Fruit fly (Drosophila melanogaster) whole organism, pupa: ENCODE measurements around the gene SMC3.

ENCODE experiments used
- CG10348 ChIP-seq: fragments of 200-800 bp; sonication (Bioruptor generic); IDR thresholded peaks from 2 replicates; pipeline ENCODE4 v1.3.6; 2022; ENCODE audit warnings: missing biosample characterization, missing genetic modification characterization
- CG12605 ChIP-seq: fragments of 200-800 bp; sonication (Bioruptor generic); IDR thresholded peaks from 2 replicates; pipeline ENCODE4 v1.3.6; 2022; ENCODE audit warnings: missing biosample characterization, missing genetic modification characterization
- CG13204 ChIP-seq: fragments of 200-800 bp; sonication (Bioruptor generic); optimal IDR thresholded peaks from 2 replicates; lab custom pipeline; 2018; ENCODE audit warnings: missing biosample characterization, mild to moderate bottlenecking, missing genetic modification characterization, moderate library complexity
- CG14655 ChIP-seq: fragments of 200-800 bp; sonication (Bioruptor generic); optimal IDR thresholded peaks from 3 replicates; lab custom pipeline; 2017; ENCODE audit warnings: mild to moderate bottlenecking, missing biosample characterization, missing genetic modification reagents, missing genetic modification characterization
- CG15710 ChIP-seq: fragments of 200-800 bp; sonication (Bioruptor generic); optimal IDR thresholded peaks from 2 replicates; lab custom pipeline; 2018; ENCODE audit warnings: missing biosample characterization, mild to moderate bottlenecking, missing genetic modification characterization, moderate library complexity
- CG17806 ChIP-seq: fragments of 200-800 bp; sonication (Bioruptor generic); optimal IDR thresholded peaks from 2 replicates; lab custom pipeline; 2018; ENCODE audit warnings: missing biosample characterization, mild to moderate bottlenecking, missing genetic modification characterization, moderate library complexity
- CG32121 ChIP-seq: fragments of 200-800 bp; sonication (Bioruptor generic); IDR thresholded peaks from 2 replicates; pipeline ENCODE4 v1.3.6; 2022; ENCODE audit warnings: missing biosample characterization, missing genetic modification characterization
- CG34367 ChIP-seq: fragments of 200-800 bp; sonication (Bioruptor generic); optimal IDR thresholded peaks from 2 replicates; lab custom pipeline; 2018; ENCODE audit warnings: missing biosample characterization, mild to moderate bottlenecking, missing genetic modification characterization
- CG4496 ChIP-seq: fragments of 200-800 bp; sonication (Bioruptor generic); IDR thresholded peaks from 3 replicates; pipeline ENCODE4 v1.3.6; 2022; ENCODE audit warnings: missing biosample characterization, missing genetic modification characterization
- CG8159 ChIP-seq: fragments of 200-800 bp; sonication (Bioruptor generic); optimal IDR thresholded peaks from 3 replicates; lab custom pipeline; 2018; ENCODE audit warnings: missing biosample characterization, mild to moderate bottlenecking, missing genetic modification characterization, moderate library complexity
- CG8301 ChIP-seq: fragments of 200-800 bp; sonication (Bioruptor generic); optimal IDR thresholded peaks from 2 replicates; lab custom pipeline; 2018; ENCODE audit warnings: missing biosample characterization, mild to moderate bottlenecking, missing genetic modification characterization
- CG9948 ChIP-seq: fragments of 200-800 bp; sonication (Bioruptor generic); optimal IDR thresholded peaks from 2 replicates; lab custom pipeline; 2018; ENCODE audit warnings: missing biosample characterization, mild to moderate bottlenecking, missing genetic modification characterization, moderate library complexity
- D1 ChIP-seq: fragments of 200-800 bp; sonication (Bioruptor generic); optimal IDR thresholded peaks from 2 replicates; lab custom pipeline; 2018; ENCODE audit warnings: missing biosample characterization, mild to moderate bottlenecking, missing genetic modification characterization, moderate library complexity
- EcR ChIP-seq: fragments of 200-800 bp; sonication (Bioruptor generic); optimal IDR thresholded peaks from 3 replicates; lab custom pipeline; 2019; ENCODE audit warnings: missing biosample characterization, missing genetic modification characterization, mild to moderate bottlenecking, moderate library complexity, missing genetic modification reagents
- Ets98B ChIP-seq: fragments of 200-800 bp; sonication (Bioruptor generic); IDR thresholded peaks from 2 replicates; pipeline ENCODE4 v1.3.6; 2022; ENCODE audit warnings: missing biosample characterization, missing genetic modification characterization
- Pif1A ChIP-seq: fragments of 200-800 bp; sonication (Bioruptor generic); optimal IDR thresholded peaks from 3 replicates; lab custom pipeline; 2016; ENCODE audit warnings: missing biosample characterization, missing genetic modification characterization
- Pif1B ChIP-seq: fragments of 200-800 bp; sonication (Bioruptor generic); optimal IDR thresholded peaks from 3 replicates; lab custom pipeline; 2016; ENCODE audit warnings: missing biosample characterization, missing genetic modification characterization
- Snoo ChIP-seq: fragments of 200-800 bp; sonication (Bioruptor generic); optimal IDR thresholded peaks from 3 replicates; lab custom pipeline; 2017; ENCODE audit warnings: missing biosample characterization, mild to moderate bottlenecking, missing genetic modification characterization, inconsistent platforms
- fd96Ca ChIP-seq: fragments of 200-800 bp; sonication (Bioruptor generic); IDR thresholded peaks from 3 replicates; pipeline ENCODE4 v1.3.6; 2022; ENCODE audit warnings: missing biosample characterization, missing genetic modification characterization
- gl ChIP-seq: fragments of 200-800 bp; sonication (Bioruptor generic); optimal IDR thresholded peaks from 2 replicates; lab custom pipeline; 2018; ENCODE audit warnings: missing biosample characterization, mild to moderate bottlenecking, missing genetic modification characterization
- rn ChIP-seq: fragments of 200-800 bp; sonication (Bioruptor generic); IDR thresholded peaks from 2 replicates; pipeline ENCODE4 v1.3.6; 2022; ENCODE audit warnings: missing biosample characterization, missing genetic modification characterization

Gene SMC3

DNA sequence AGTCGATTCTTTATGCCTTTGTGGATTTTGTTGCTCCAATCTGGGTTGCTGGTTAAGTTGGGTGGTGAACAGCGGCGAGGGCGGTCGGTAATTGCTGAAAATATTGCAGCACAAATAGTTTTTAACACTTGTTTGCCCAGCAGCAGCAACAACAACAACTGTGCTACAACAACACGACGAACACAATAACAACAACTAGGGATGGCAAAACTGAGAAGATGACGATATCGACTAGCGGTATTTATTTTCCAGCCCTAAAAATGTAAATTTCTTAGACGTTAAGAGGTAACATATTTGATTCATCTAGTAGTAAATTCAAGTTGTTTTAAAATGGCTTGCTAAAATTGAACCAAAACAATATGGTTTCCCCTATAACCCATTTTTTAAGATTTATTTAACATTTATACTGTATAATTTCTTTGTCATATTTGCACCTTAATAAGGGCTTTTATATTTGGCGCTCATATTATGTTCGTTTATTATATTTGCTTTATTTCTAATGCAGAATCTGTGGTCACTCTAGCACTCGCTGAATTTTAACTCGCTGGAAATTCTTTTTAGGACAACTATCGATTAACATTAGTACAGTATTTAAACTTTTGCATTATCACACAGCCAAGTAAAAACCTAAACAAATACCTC is 5.2 kb upstream of the SMC3 start:
- TF ChIP-seq CG8159 (no peak), CG32121 (GFP tag; lab: Robert Waterston, UW) (0 out of 2 replicates have a peak, but pooled peaks have one; percentile 16)

dm6 chrX:16596250-16596793 is 3.1 kb upstream of the SMC3 start:
- no peak for TF ChIP-seq CG12605 (GFP tag; lab: Robert Waterston, UW)
- no peak for TF ChIP-seq CG34367 (tag; lab: Kevin White, UChicago)
- no peak for TF ChIP-seq D1 (tag; lab: Kevin White, UChicago)

dm6 chrX:16595411-16595810 is 2.2 kb upstream of the SMC3 start:
- TF ChIP-seq CG12605 (GFP tag; lab: Robert Waterston, UW) (no peak), CG10348 (GFP tag; lab: Robert Waterston, UW) (no peak), CG9948 (tag; lab: Kevin White, UChicago) (no peak), rn (GFP tag; lab: Robert Waterston, UW) (no peak), CG13204 (GFP tag; lab: Kevin White, UChicago) (no peak), EcR (GFP tag; lab: Kevin White, UChicago) (no peak), Snoo (tag; lab: Kevin White, UChicago) (no peak), Pif1A (GFP tag; lab: Kevin White, UChicago) (no peak), gl (tag; lab: Kevin White, UChicago) (no peak), CG8301 (tag; lab: Kevin White, UChicago) (no peak), Pif1B (no peak), CG14655 (no peak), fd96Ca (GFP tag; lab: Robert Waterston, UW) (no peak), D1 (tag; lab: Kevin White, UChicago) (no peak)
- TF ChIP-seq, all 21 proteins: peak for 0

dm6 chrX:16587668-16588046 is 5.6 kb downstream of the SMC3 start, which contains the start of gene CG13014:
CG13014 (plus strand) TSS chrX:16587873.
- TF ChIP-seq CG13204 (GFP tag; lab: Kevin White, UChicago) (no peak), CG14655 (no peak)

DNA sequence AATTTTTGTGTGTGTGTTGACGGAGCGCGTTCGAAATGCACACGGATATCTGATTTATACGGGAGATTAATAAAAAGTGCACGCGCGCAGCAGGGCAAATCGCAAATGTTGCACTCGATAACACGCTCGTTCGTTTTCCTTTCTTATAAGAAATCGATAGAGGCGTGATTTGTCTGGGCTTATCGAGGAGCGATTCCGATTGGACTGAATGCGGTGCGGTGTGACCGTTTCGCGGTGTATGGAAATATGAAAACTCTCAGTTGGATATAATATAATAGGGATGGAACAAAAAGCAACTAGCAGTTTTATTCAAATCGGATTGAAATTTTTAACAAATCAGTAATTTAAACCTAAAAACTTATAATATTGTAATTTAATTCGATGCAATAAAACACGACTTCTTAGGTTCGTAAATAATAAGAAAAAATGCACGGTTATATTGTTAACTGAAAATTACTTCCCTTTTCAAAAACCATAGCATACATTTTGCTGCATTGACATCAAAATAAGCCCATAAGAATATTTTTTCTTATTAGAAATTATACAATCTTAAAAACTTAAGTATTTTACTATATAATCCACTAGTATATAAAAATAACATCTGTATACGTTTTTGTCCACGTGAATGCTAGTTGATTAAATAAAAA is 6.1 kb downstream of the SMC3 start, which contains the start of gene CanA-14F:
Gene CanA-14F, minus strand, starts transcription at position 152 of the 647 bp plus-strand sequence.
- TF ChIP-seq CG10348 (GFP tag; lab: Robert Waterston, UW): no peak
- TF ChIP-seq CG12605 (GFP tag; lab: Robert Waterston, UW): 0 out of 2 replicates have a peak, but pooled peaks have one; percentile 29
- TF ChIP-seq, all 21 proteins: peak for 1

dm6 chrX:16586178-16586890 is 6.9 kb downstream of the SMC3 start:
- TF ChIP-seq CG17806 (tag; lab: Kevin White, UChicago) (no peak), CG14655 (no peak), fd96Ca (GFP tag; lab: Robert Waterston, UW) (no peak), Ets98B (GFP tag; lab: Robert Waterston, UW) (no peak), CG12605 (GFP tag; lab: Robert Waterston, UW) (peak; percentile 10; the same call in 1 of the 2 replicates), CG8159 (peak; percentile 13), CG32121 (GFP tag; lab: Robert Waterston, UW) (no peak), CG10348 (GFP tag; lab: Robert Waterston, UW) (no peak), Snoo (tag; lab: Kevin White, UChicago) (no peak), gl (tag; lab: Kevin White, UChicago) (peak; percentile 17), CG13204 (GFP tag; lab: Kevin White, UChicago) (no peak), D1 (tag; lab: Kevin White, UChicago) (no peak), Pif1B (peak; percentile 47), rn (GFP tag; lab: Robert Waterston, UW) (no peak), CG8301 (tag; lab: Kevin White, UChicago) (no peak), CG4496 (GFP tag; lab: Robert Waterston, UW) (no peak), CG34367 (tag; lab: Kevin White, UChicago) (peak; percentile 4), EcR (GFP tag; lab: Kevin White, UChicago) (peak; percentile 50), Pif1A (GFP tag; lab: Kevin White, UChicago) (peak; percentile 11), CG15710 (tag; lab: Kevin White, UChicago) (peak; percentile 10), CG9948 (tag; lab: Kevin White, UChicago) (no peak)
- TF ChIP-seq, all 21 proteins: peak for 8
